Worm (Caenorhabditis elegans) whole organism, early embryonic: ENCODE results near the gene let-756.

Source experiments
- B0310.2 ChIP-seq: sonication (generic microtip); optimal IDR thresholded peaks from 2 replicates; lab custom pipeline; 2016; ENCODE audit warnings: mild to moderate bottlenecking, missing genetic modification characterization, missing compliant biosample characterization
- F13C5.2 ChIP-seq: sonication (generic microtip); optimal IDR thresholded peaks from 2 replicates; lab custom pipeline; 2017; ENCODE audit warnings: mild to moderate bottlenecking, missing genetic modification characterization, inconsistent platforms, missing compliant biosample characterization
- aly-1 ChIP-seq: sonication (generic microtip); optimal IDR thresholded peaks from 2 replicates; lab custom pipeline; 2016; ENCODE audit warnings: missing genetic modification characterization, missing compliant biosample characterization
- ama-1 ChIP-seq: fragments of 150-350 bp; optimal IDR thresholded peaks from 2 replicates; lab custom pipeline; 2014
- ceh-13 ChIP-seq: fragments of 200-800 bp; sonication (Bioruptor generic); optimal IDR thresholded peaks from 2 replicates; lab custom pipeline; 2018; ENCODE audit warnings: mild to moderate bottlenecking, missing genetic modification characterization, missing compliant biosample characterization
- ceh-36 ChIP-seq: sonication (generic microtip); optimal IDR thresholded peaks from 2 replicates; lab custom pipeline; 2016; ENCODE audit warnings: missing genetic modification characterization, inconsistent platforms, missing compliant biosample characterization
- ets-7 ChIP-seq: sonication (generic microtip); optimal IDR thresholded peaks from 2 replicates; lab custom pipeline; 2016; ENCODE audit warnings: missing genotype, missing genetic modification characterization, missing compliant biosample characterization
- flt-1 ChIP-seq: fragments of 200-800 bp; sonication (Bioruptor generic); IDR thresholded peaks from 2 replicates; pipeline ENCODE4 v1.3.6; 2022; ENCODE audit warnings: missing genetic modification characterization, missing compliant biosample characterization
- hmbx-1 ChIP-seq: sonication (generic microtip); optimal IDR thresholded peaks from 2 replicates; lab custom pipeline; 2016; ENCODE audit warnings: mild to moderate bottlenecking, missing genetic modification characterization, missing compliant biosample characterization
- hmg-4 ChIP-seq: fragments of 200-800 bp; sonication (Bioruptor generic); optimal IDR thresholded peaks from 2 replicates; lab custom pipeline; 2018; ENCODE audit warnings: mild to moderate bottlenecking, missing genetic modification characterization, missing compliant biosample characterization
- hnd-1 ChIP-seq: sonication (generic microtip); optimal IDR thresholded peaks from 2 replicates; lab custom pipeline; 2016; ENCODE audit warnings: missing genetic modification characterization, missing compliant biosample characterization
- pes-1 ChIP-seq: fragments of 200-800 bp; sonication (Bioruptor generic); IDR thresholded peaks from 2 replicates; pipeline ENCODE4 v1.3.6; 2022; ENCODE audit warnings: missing genetic modification reagents, missing genetic modification characterization, missing compliant biosample characterization
- scrt-1 ChIP-seq: fragments of 200-800 bp; sonication (Bioruptor generic); IDR thresholded peaks from 2 replicates; pipeline ENCODE4 v1.3.6; 2022; ENCODE audit warnings: missing genetic modification characterization, missing compliant biosample characterization
- sea-1 ChIP-seq: fragments of 200-800 bp; sonication (Bioruptor generic); conservative IDR thresholded peaks from 2 replicates; pipeline ENCODE4 v1.3.6; 2022; ENCODE audit warnings: missing genetic modification characterization, missing compliant biosample characterization
- tbx-11 ChIP-seq: fragments of 200-800 bp; sonication (Bioruptor generic); IDR thresholded peaks from 2 replicates; pipeline ENCODE4 v1.3.6; 2022; ENCODE audit warnings: missing genetic modification characterization, missing compliant biosample characterization
- tbx-37 ChIP-seq: fragments of 200-800 bp; sonication (Bioruptor generic); conservative IDR thresholded peaks from 2 replicates; pipeline ENCODE4 v1.3.6; 2022; ENCODE audit warnings: missing genetic modification reagents, missing genetic modification characterization, missing compliant biosample characterization
- tra-4 ChIP-seq: sonication (generic microtip); optimal IDR thresholded peaks from 2 replicates; lab custom pipeline; 2017; ENCODE audit warnings: missing genetic modification characterization, missing compliant biosample characterization

The let-756 gene

ce11 chrIII:6402346-6402745, 4.6 kb upstream of the let-756 start:
- TF ChIP-seq F13C5.2 (tag; lab: Kevin White, UChicago) (no peak), ets-7 (tag; lab: Kevin White, UChicago) (no peak), B0310.2 (no peak), flt-1 (GFP tag; lab: Robert Waterston, UW) (no peak)

- TF ChIP-seq tbx-37 (GFP tag; lab: Robert Waterston, UW) = no peak
- no peak for TF ChIP-seq scrt-1 (GFP tag; lab: Robert Waterston, UW)
Measured at ce11 chrIII:6402810-6403209, 4.1 kb upstream of the let-756 start.

- no peak for TF ChIP-seq hmg-4 (GFP tag; lab: Kevin White, UChicago)
- no peak for TF ChIP-seq aly-1 (tag; lab: Kevin White, UChicago)
- no peak for TF ChIP-seq ceh-36 (tag; lab: Kevin White, UChicago)
- no peak for TF ChIP-seq B0310.2
- TF ChIP-seq F13C5.2 (tag; lab: Kevin White, UChicago) = no peak
Measured at ce11 chrIII:6405121-6405520, 1.8 kb upstream of the let-756 start.

ce11 chrIII:6411430-6411829, 4.5 kb downstream of the let-756 start:
- no peak for TF ChIP-seq hmbx-1 (tag; lab: Kevin White, UChicago)
- TF ChIP-seq ama-1 (lab: Kevin White, UChicago) = no peak
- no peak for TF ChIP-seq ceh-13
- no peak for TF ChIP-seq scrt-1 (GFP tag; lab: Robert Waterston, UW)
- no peak for TF ChIP-seq ceh-36 (tag; lab: Kevin White, UChicago)
- TF ChIP-seq pes-1 = no peak
- TF ChIP-seq sea-1 (GFP tag; lab: Robert Waterston, UW) = no peak

- TF ChIP-seq scrt-1 (GFP tag; lab: Robert Waterston, UW) = no peak
- TF ChIP-seq tbx-37 (GFP tag; lab: Robert Waterston, UW) = no peak
- no peak for TF ChIP-seq sea-1 (GFP tag; lab: Robert Waterston, UW)
- no peak for TF ChIP-seq tbx-11
- TF ChIP-seq F13C5.2 (tag; lab: Kevin White, UChicago) = no peak
- no peak for TF ChIP-seq ceh-36 (tag; lab: Kevin White, UChicago)
- no peak for TF ChIP-seq pes-1
- no peak for TF ChIP-seq hnd-1 (tag; lab: Kevin White, UChicago)
- no peak for TF ChIP-seq ceh-13
- no peak for TF ChIP-seq B0310.2
- no peak for TF ChIP-seq aly-1 (tag; lab: Kevin White, UChicago)
Measured at ce11 chrIII:6411914-6412313, 5.0 kb downstream of the let-756 start, which contains the start of gene C05D11.5. TSS of gene C05D11.5 (minus strand) at chrIII:6412014.

- TF ChIP-seq tra-4 (tag; lab: Kevin White, UChicago) (no peak), tbx-11 (no peak), flt-1 (GFP tag; lab: Robert Waterston, UW) (no peak), pes-1 (no peak), ets-7 (tag; lab: Kevin White, UChicago) (no peak), aly-1 (tag; lab: Kevin White, UChicago) (no peak), sea-1 (GFP tag; lab: Robert Waterston, UW) (no peak), scrt-1 (GFP tag; lab: Robert Waterston, UW) (no peak)
Measured at ce11 chrIII:6415306-6415973, 8.5 kb downstream of the let-756 start, which contains the start of gene nas-4. TSS of gene nas-4 (minus strand) at chrIII:6415656.

ce11 chrIII:6418254-6418653, 11.3 kb downstream of the let-756 start:
- no peak for TF ChIP-seq B0310.2
- no peak for TF ChIP-seq pes-1
- TF ChIP-seq tra-4 (tag; lab: Kevin White, UChicago) = no peak
- no peak for TF ChIP-seq hmbx-1 (tag; lab: Kevin White, UChicago)
- TF ChIP-seq scrt-1 (GFP tag; lab: Robert Waterston, UW) = no peak
- no peak for TF ChIP-seq hnd-1 (tag; lab: Kevin White, UChicago)
- no peak for TF ChIP-seq ceh-13
- TF ChIP-seq ets-7 (tag; lab: Kevin White, UChicago) = no peak
- no peak for TF ChIP-seq ama-1 (lab: Kevin White, UChicago)
- TF ChIP-seq F13C5.2 (tag; lab: Kevin White, UChicago) = no peak
- no peak for TF ChIP-seq aly-1 (tag; lab: Kevin White, UChicago)

ce11 chrIII:6419409-6419944, 12.5 kb downstream of the let-756 start, which contains the start of gene atgl-1:
TSS of gene atgl-1 (minus strand) at chrIII:6419459.
- no peak for TF ChIP-seq tra-4 (tag; lab: Kevin White, UChicago)
- no peak for TF ChIP-seq flt-1 (GFP tag; lab: Robert Waterston, UW)
- no peak for TF ChIP-seq ceh-13
- no peak for TF ChIP-seq pes-1
- TF ChIP-seq aly-1 (tag; lab: Kevin White, UChicago) = no peak

ce11 chrIII:6420201-6420600, 13.3 kb downstream of the let-756 start:
- TF ChIP-seq sea-1 (GFP tag; lab: Robert Waterston, UW) = no peak
- no peak for TF ChIP-seq ama-1 (lab: Kevin White, UChicago)
- no peak for TF ChIP-seq hnd-1 (tag; lab: Kevin White, UChicago)
- TF ChIP-seq scrt-1 (GFP tag; lab: Robert Waterston, UW) = no peak
- no peak for TF ChIP-seq ceh-36 (tag; lab: Kevin White, UChicago)
- TF ChIP-seq pes-1 = no peak
- no peak for TF ChIP-seq flt-1 (GFP tag; lab: Robert Waterston, UW)
